Worm (Caenorhabditis elegans) whole organism, L2 larva: ENCODE results near the gene T02H6.7.

Source experiments
- C34F6.9 ChIP-seq: fragments of 150-350 bp; optimal IDR thresholded peaks from 2 replicates; lab custom pipeline; 2014; ENCODE audit warnings: missing biosample characterization, missing genetic modification characterization
- F13H6.1 ChIP-seq: sonication (generic microtip); optimal IDR thresholded peaks from 2 replicates; lab custom pipeline; 2016; ENCODE audit warnings: missing genetic modification characterization, missing compliant biosample characterization
- R02D3.7 ChIP-seq: fragments of 150-350 bp; optimal IDR thresholded peaks from 2 replicates; lab custom pipeline; 2014; ENCODE audit warnings: missing biosample characterization, missing genetic modification characterization
- Y55F3AM.14 ChIP-seq: fragments of 200-800 bp; sonication (Bioruptor generic); optimal IDR thresholded peaks from 2 replicates; lab custom pipeline; 2018; ENCODE audit warnings: mild to moderate bottlenecking, missing genetic modification characterization, missing compliant biosample characterization
- alr-1 ChIP-seq: fragments of 150-350 bp; optimal IDR thresholded peaks from 2 replicates; lab custom pipeline; 2014; ENCODE audit warnings: missing biosample characterization, missing genetic modification characterization
- ama-1 ChIP-seq: fragments of 150-350 bp; optimal IDR thresholded peaks from 2 replicates; lab custom pipeline; 2018; ENCODE audit warnings: inconsistent platforms
- ceh-16 ChIP-seq: fragments of 150-350 bp; optimal IDR thresholded peaks from 2 replicates; lab custom pipeline; 2014; ENCODE audit warnings: missing biosample characterization, missing genetic modification characterization
- ceh-82 ChIP-seq: fragments of 150-350 bp; optimal IDR thresholded peaks from 2 replicates; lab custom pipeline; 2014; ENCODE audit warnings: missing biosample characterization, missing genetic modification characterization
- crh-2 ChIP-seq: sonication (generic microtip); optimal IDR thresholded peaks from 2 replicates; lab custom pipeline; 2017; ENCODE audit warnings: missing biosample characterization, missing genetic modification characterization
- dmd-4 ChIP-seq: sonication (generic microtip); optimal IDR thresholded peaks from 2 replicates; lab custom pipeline; 2017; ENCODE audit warnings: missing biosample characterization, missing genetic modification characterization
- egl-27 ChIP-seq: sonication (generic microtip); optimal IDR thresholded peaks from 3 replicates; lab custom pipeline; 2017; ENCODE audit warnings: missing biosample characterization, missing genetic modification reagents, missing genetic modification characterization
- elt-1 ChIP-seq: fragments of 150-350 bp; optimal IDR thresholded peaks from 2 replicates; lab custom pipeline; 2014; ENCODE audit warnings: missing biosample characterization, missing genetic modification characterization
- elt-3 ChIP-seq: sonication (generic microtip); optimal IDR thresholded peaks from 2 replicates; lab custom pipeline; 2017; ENCODE audit warnings: missing biosample characterization, missing genetic modification characterization
- fos-1 ChIP-seq: fragments of 150-350 bp; optimal IDR thresholded peaks from 2 replicates; lab custom pipeline; 2014; ENCODE audit warnings: missing biosample characterization, missing genetic modification characterization
- gmeb-1 ChIP-seq: fragments of 150-350 bp; optimal IDR thresholded peaks from 2 replicates; lab custom pipeline; 2014; ENCODE audit warnings: missing biosample characterization, missing genetic modification characterization
- lin-11 ChIP-seq: fragments of 150-350 bp; sonication (generic microtip); optimal IDR thresholded peaks from 2 replicates; lab custom pipeline; 2014; ENCODE audit warnings: missing biosample characterization, missing genetic modification characterization, inconsistent platforms, mixed read lengths
- lin-13 ChIP-seq: fragments of 150-350 bp; optimal IDR thresholded peaks from 2 replicates; lab custom pipeline; 2014; ENCODE audit warnings: missing biosample characterization, missing genetic modification reagents, missing genetic modification characterization
- lin-39 ChIP-seq: fragments of 150-350 bp; optimal IDR thresholded peaks from 2 replicates; lab custom pipeline; 2014; ENCODE audit warnings: missing biosample characterization, missing genetic modification reagents, missing genetic modification characterization
- lsy-2 ChIP-seq, 2 experiments: fragments of 150-350 bp in 1 of 2; sonication (generic microtip) in 1 of 2; optimal IDR thresholded peaks; 2 replicates each; lab custom pipeline; 2014 to 2017; ENCODE audit warnings: missing biosample characterization in 2 of 2, missing genetic modification characterization in 2 of 2
- mab-5 ChIP-seq: fragments of 150-350 bp; optimal IDR thresholded peaks from 2 replicates; lab custom pipeline; 2014; ENCODE audit warnings: missing biosample characterization, missing genetic modification characterization
- mbf-1 ChIP-seq: sonication (generic microtip); optimal IDR thresholded peaks from 2 replicates; lab custom pipeline; 2017; ENCODE audit warnings: missing biosample characterization, missing genetic modification characterization
- mdl-1 ChIP-seq, 2 experiments: fragments of 150-350 bp in 1 of 2; sonication (generic microtip) in 1 of 2; optimal IDR thresholded peaks; 2 replicates each; lab custom pipeline; 2017; ENCODE audit warnings: missing biosample characterization in 2 of 2, missing genetic modification characterization in 2 of 2
- nhr-10 ChIP-seq: sonication (generic microtip); optimal IDR thresholded peaks from 2 replicates; lab custom pipeline; 2017; ENCODE audit warnings: missing biosample characterization, missing genetic modification characterization
- nhr-11 ChIP-seq: fragments of 150-350 bp; optimal IDR thresholded peaks from 2 replicates; lab custom pipeline; 2014; ENCODE audit warnings: missing biosample characterization, missing genetic modification characterization
- nhr-12 ChIP-seq: fragments of 150-350 bp; optimal IDR thresholded peaks from 2 replicates; lab custom pipeline; 2014; ENCODE audit warnings: missing biosample characterization, missing genetic modification characterization
- nhr-129 ChIP-seq: fragments of 150-350 bp; optimal IDR thresholded peaks from 2 replicates; lab custom pipeline; 2014; ENCODE audit warnings: missing biosample characterization, missing genetic modification characterization
- nhr-21 ChIP-seq: fragments of 150-350 bp; optimal IDR thresholded peaks from 2 replicates; lab custom pipeline; 2014; ENCODE audit warnings: missing biosample characterization, missing genetic modification characterization
- nhr-23 ChIP-seq: fragments of 150-350 bp; optimal IDR thresholded peaks from 2 replicates; lab custom pipeline; 2014; ENCODE audit warnings: missing biosample characterization, missing genetic modification reagents, missing genetic modification characterization
- nhr-237 ChIP-seq: fragments of 150-350 bp; optimal IDR thresholded peaks from 2 replicates; lab custom pipeline; 2014; ENCODE audit warnings: missing biosample characterization, missing genetic modification characterization
- nhr-25 ChIP-seq: fragments of 150-350 bp; sonication (generic microtip); optimal IDR thresholded peaks from 3 replicates; lab custom pipeline; 2014; ENCODE audit warnings: missing biosample characterization, missing genetic modification characterization
- nhr-6 ChIP-seq: fragments of 150-350 bp; optimal IDR thresholded peaks from 2 replicates; lab custom pipeline; 2014; ENCODE audit warnings: missing biosample characterization, missing genetic modification characterization
- nhr-77 ChIP-seq: fragments of 150-350 bp; optimal IDR thresholded peaks from 2 replicates; lab custom pipeline; 2014; ENCODE audit warnings: missing biosample characterization, missing genetic modification characterization
- peb-1 ChIP-seq: fragments of 150-350 bp; optimal IDR thresholded peaks from 2 replicates; lab custom pipeline; 2014; ENCODE audit warnings: missing biosample characterization, missing genetic modification characterization
- skn-1 ChIP-seq: sonication (generic microtip); optimal IDR thresholded peaks from 2 replicates; lab custom pipeline; 2017; ENCODE audit warnings: missing biosample characterization, missing genetic modification characterization
- sma-9 ChIP-seq, 2 experiments: fragments of 150-350 bp in 1 of 2; sonication (generic microtip) in 1 of 2; optimal IDR thresholded peaks; 2 replicates each; lab custom pipeline; 2014 to 2016; ENCODE audit warnings: missing genetic modification characterization in 2 of 2, mild to moderate bottlenecking in 1 of 2, missing biosample characterization in 1 of 2, missing compliant biosample characterization in 1 of 2, missing genetic modification reagents in 1 of 2, moderate library complexity in 1 of 2
- snpc-4 ChIP-seq: fragments of 150-350 bp; optimal IDR thresholded peaks from 2 replicates; lab custom pipeline; 2014; ENCODE audit warnings: missing biosample characterization, missing genetic modification characterization
- unc-39 ChIP-seq: fragments of 150-350 bp; optimal IDR thresholded peaks from 2 replicates; lab custom pipeline; 2014; ENCODE audit warnings: missing biosample characterization, missing genetic modification characterization
- unc-55 ChIP-seq: fragments of 150-350 bp; sonication (generic microtip); optimal IDR thresholded peaks from 3 replicates; lab custom pipeline; 2014; ENCODE audit warnings: missing biosample characterization, missing genetic modification reagents, missing genetic modification characterization
- zag-1 ChIP-seq: fragments of 150-350 bp; optimal IDR thresholded peaks from 2 replicates; lab custom pipeline; 2014; ENCODE audit warnings: missing biosample characterization, missing genetic modification characterization
- ztf-1 ChIP-seq: fragments of 200-800 bp; sonication (Bioruptor generic); conservative IDR thresholded peaks from 2 replicates; pipeline ENCODE4 v1.3.6; 2022; ENCODE audit warnings: missing genetic modification characterization, missing compliant biosample characterization
- ztf-11 ChIP-seq: sonication (generic microtip); optimal IDR thresholded peaks from 2 replicates; lab custom pipeline; 2017; ENCODE audit warnings: missing biosample characterization, missing genetic modification characterization
- ztf-4 ChIP-seq: fragments of 150-350 bp; optimal IDR thresholded peaks from 2 replicates; lab custom pipeline; 2014; ENCODE audit warnings: missing biosample characterization, missing genetic modification characterization

T02H6.7 gene

DNA sequence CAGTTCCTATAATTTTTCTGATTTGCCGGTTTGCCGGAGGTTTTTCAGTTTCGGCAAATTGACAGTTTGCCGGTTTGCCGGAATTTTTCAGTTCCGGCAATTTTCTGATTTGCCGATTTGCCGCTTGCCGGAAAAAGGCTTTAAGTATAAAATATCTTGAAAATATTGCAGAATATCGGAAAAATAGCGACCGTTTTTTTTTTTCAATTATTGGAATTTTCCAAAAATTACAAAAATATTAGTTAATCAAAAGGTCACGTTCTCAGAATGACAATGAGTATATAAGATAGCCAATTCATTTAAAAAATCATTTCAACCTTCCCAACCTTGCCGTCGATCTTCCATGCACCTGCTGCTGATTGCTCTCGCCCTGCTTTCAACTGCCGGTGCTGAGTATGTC, at the start of gene T02H6.7:
Gene T02H6.7 (plus strand): TSS at position 301 of the 400 bp plus-strand sequence.
- no peak for TF ChIP-seq fos-1 (tag; lab: Kevin White, UChicago)
- no peak for TF ChIP-seq nhr-6
- TF ChIP-seq egl-27 (tag; lab: Kevin White, UChicago) = no peak
- no peak for TF ChIP-seq C34F6.9 (tag; lab: Kevin White, UChicago)

DNA sequence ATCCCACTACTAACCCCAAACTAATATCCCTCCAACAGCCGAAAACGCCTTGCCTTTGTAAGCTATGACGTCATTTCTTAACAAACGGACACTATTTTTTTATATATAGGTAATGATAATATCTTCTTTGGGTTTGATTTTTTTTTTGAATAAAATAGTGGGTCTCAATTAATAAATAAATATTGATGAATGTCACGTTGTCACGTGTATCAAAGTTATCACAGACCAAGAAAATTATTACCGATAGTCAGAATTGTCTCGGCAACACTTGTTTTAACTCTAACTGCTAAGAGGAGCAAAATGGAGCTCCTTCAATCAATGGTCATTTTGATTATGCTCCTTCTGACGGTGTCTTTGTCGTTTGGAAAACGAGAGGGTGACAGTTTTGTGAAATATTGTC, 48.4 kb upstream of the T02H6.7 start, which contains the start of gene T04B8.1:
Gene T04B8.1 (plus strand): TSS at position 301 of the 400 bp plus-strand sequence.
- TF ChIP-seq ceh-16 (tag; lab: Kevin White, UChicago) = no peak
- no peak for TF ChIP-seq nhr-21
- no peak for TF ChIP-seq ztf-1 (GFP tag; lab: Robert Waterston, UW)
- no peak for TF ChIP-seq zag-1
- TF ChIP-seq egl-27 (tag; lab: Kevin White, UChicago) = no peak
- TF ChIP-seq elt-1 (tag; lab: Kevin White, UChicago) = no peak
- no peak for TF ChIP-seq snpc-4
- TF ChIP-seq skn-1 (tag; lab: Kevin White, UChicago) = no peak
- TF ChIP-seq peb-1 (tag; lab: Kevin White, UChicago) = no peak
- no peak for TF ChIP-seq gmeb-1 (tag; lab: Kevin White, UChicago)
- TF ChIP-seq ztf-4 (tag; lab: Kevin White, UChicago) = no peak
- TF ChIP-seq nhr-129 = no peak
- TF ChIP-seq R02D3.7 (tag; lab: Kevin White, UChicago) = no peak
- TF ChIP-seq lin-13 (GFP tag; lab: Kevin White, UChicago) = no peak
- TF ChIP-seq, all 48 proteins: peak for 0

DNA sequence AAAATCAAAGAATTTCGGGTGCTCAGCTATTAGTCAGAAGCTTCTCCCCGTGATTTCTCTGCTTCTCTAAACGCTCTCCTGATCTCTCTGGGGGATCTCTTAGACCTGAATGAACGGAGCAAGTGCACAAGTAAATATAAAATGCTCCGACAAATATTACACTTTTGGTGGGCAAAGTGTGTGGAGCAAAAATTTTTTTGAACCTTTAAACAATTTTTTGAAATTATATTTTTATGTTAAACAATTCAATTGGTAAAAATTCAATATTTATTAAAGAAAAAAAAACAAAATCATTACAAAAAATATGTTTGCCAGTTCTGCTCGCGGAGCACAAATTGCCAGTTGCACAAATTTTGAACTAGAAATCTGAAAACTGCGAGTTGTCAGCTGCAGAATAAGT, 43.0 kb upstream of the T02H6.7 start, which contains the start of gene K07E8.6:
Gene K07E8.6 (minus strand): TSS at position 101 of the 400 bp plus-strand sequence.
- no peak for TF ChIP-seq elt-3 (tag; lab: Kevin White, UChicago)
- peak; percentile 12 for TF ChIP-seq C34F6.9 (tag; lab: Kevin White, UChicago)
- no peak for TF ChIP-seq mbf-1 (tag; lab: Kevin White, UChicago)

DNA sequence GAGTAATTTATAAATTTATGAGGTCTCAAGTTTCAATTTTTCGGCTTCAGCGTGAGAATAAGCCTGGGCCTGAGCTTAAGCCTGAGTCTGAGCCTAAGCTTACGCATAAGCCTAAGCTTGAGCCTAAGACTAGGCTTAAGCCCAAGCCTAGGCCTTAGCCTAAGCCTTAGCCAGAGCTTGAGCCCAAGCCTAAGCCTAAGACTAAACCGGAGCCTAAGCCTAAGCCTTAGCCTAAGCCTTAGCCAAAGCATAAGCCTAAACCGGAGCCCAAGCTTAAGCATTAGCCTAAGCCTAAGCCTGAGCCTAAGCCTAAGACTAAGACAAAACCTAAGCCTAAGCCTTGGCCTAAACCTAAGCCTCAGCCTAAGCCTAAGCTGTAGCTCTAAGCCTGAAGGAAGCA, 38.7 kb upstream of the T02H6.7 start:
- no peak for TF ChIP-seq ztf-11 (tag; lab: Kevin White, UChicago)
- no peak for TF ChIP-seq sma-9 (GFP tag; optimal IDR thresholded peaks at IDR 0.05; lab: Kevin White, UChicago)
- TF ChIP-seq sma-9 (tag; optimal IDR thresholded peaks at IDR 0.05; lab: Kevin White, UChicago) = no peak
- TF ChIP-seq alr-1 (tag; lab: Kevin White, UChicago) = no peak
- TF ChIP-seq elt-1 (tag; lab: Kevin White, UChicago) = no peak
- TF ChIP-seq ceh-82 (tag; lab: Kevin White, UChicago) = no peak
- TF ChIP-seq lin-11 (tag; lab: Kevin White, UChicago) = no peak
- no peak for TF ChIP-seq ztf-4 (tag; lab: Kevin White, UChicago)
- TF ChIP-seq ztf-1 (GFP tag; lab: Robert Waterston, UW) = no peak
- TF ChIP-seq nhr-23 (tag; lab: Kevin White, UChicago) = no peak
- no peak for TF ChIP-seq zag-1
- no peak for TF ChIP-seq nhr-129
- no peak for TF ChIP-seq mdl-1 (tag; optimal IDR thresholded peaks at IDR 0.05; lab: Kevin White, UChicago)
- TF ChIP-seq peb-1 (tag; lab: Kevin White, UChicago) = no peak
- no peak for TF ChIP-seq crh-2 (tag; lab: Kevin White, UChicago)
- TF ChIP-seq unc-55 (GFP tag; lab: Kevin White, UChicago) = no peak
- no peak for TF ChIP-seq unc-39
- TF ChIP-seq nhr-25 (tag; lab: Kevin White, UChicago) = no peak
- TF ChIP-seq lin-13 (GFP tag; lab: Kevin White, UChicago) = no peak
- no peak for TF ChIP-seq mab-5

DNA sequence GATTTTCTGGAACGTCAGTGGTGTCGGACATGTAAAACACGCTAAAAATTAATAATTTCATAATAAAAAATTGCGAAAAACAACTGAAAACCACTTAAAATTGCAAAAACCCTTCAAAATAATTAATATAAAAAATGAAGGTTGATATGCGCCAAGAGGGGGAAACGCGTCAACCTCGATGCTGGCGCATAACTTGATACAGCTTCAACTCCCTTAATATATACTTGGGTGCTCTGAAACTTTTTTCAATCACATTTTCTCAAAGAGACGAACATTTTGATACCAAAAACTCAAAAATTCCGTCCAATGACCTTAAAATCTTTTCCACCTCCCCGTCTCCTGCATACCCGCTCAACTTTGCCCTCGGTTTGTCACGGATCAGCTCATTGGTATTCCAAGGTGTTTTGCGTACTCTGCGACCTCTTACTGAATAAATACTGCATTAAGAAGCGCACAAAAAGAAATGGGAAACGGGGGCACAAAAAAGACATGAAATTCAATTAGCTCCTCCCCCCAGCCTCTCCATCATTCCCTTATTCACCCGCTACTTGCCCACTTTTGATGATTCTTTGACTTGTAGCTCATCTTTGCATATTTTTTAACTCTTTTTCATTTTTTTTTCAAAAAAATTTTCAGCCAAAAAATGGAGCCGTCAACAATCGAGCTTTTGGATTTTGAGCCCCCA, 32.0 kb upstream of the T02H6.7 start, which contains the start of the genes K07E8.7 and frpr-14:
Gene K07E8.7 (minus strand): TSS at position 47 of the 685 bp plus-strand sequence.
Gene frpr-14 (plus strand): TSS at position 635 of the 685 bp plus-strand sequence.
- TF ChIP-seq nhr-77 = no peak
- no peak for TF ChIP-seq F13H6.1 (tag; lab: Kevin White, UChicago)
- peak in 1 of 2 experiments; percentile 67 for TF ChIP-seq lsy-2 (tag; optimal IDR thresholded peaks at IDR 0.05; lab: Kevin White, UChicago)
- no peak for TF ChIP-seq zag-1
- no peak for TF ChIP-seq nhr-12 (tag; lab: Kevin White, UChicago)
- no peak for TF ChIP-seq nhr-237 (tag; lab: Kevin White, UChicago)
- no peak for TF ChIP-seq nhr-10
- TF ChIP-seq mdl-1 (tag; optimal IDR thresholded peaks at IDR 0.05; lab: Kevin White, UChicago) = no peak
- no peak for TF ChIP-seq mab-5
- no peak for TF ChIP-seq nhr-11 (tag; lab: Kevin White, UChicago)
- no peak for TF ChIP-seq nhr-23 (tag; lab: Kevin White, UChicago)
- TF ChIP-seq R02D3.7 (tag; lab: Kevin White, UChicago) = no peak
- TF ChIP-seq unc-39 = no peak
- TF ChIP-seq ztf-1 (GFP tag; lab: Robert Waterston, UW) = no peak
- TF ChIP-seq alr-1 (tag; lab: Kevin White, UChicago) = no peak
- TF ChIP-seq Y55F3AM.14 (GFP tag; lab: Kevin White, UChicago) = no peak
- no peak for TF ChIP-seq snpc-4
- no peak for TF ChIP-seq nhr-21
- no peak for TF ChIP-seq ama-1 (lab: Kevin White, UChicago)
- TF ChIP-seq dmd-4 (tag; lab: Kevin White, UChicago) = no peak
- peak; percentile 58 for TF ChIP-seq unc-55 (GFP tag; lab: Kevin White, UChicago)
- no peak for TF ChIP-seq lin-11 (tag; lab: Kevin White, UChicago)
- TF ChIP-seq nhr-25 (tag; lab: Kevin White, UChicago) = no peak
- peak; percentile 10 for TF ChIP-seq nhr-129
- no peak for TF ChIP-seq ceh-16 (tag; lab: Kevin White, UChicago)
- TF ChIP-seq lin-39 = no peak
- no peak for TF ChIP-seq ztf-4 (tag; lab: Kevin White, UChicago)
- no peak for TF ChIP-seq C34F6.9 (tag; lab: Kevin White, UChicago)
